Worm (Caenorhabditis elegans): ENCODE results near the gene imp-3.

Gene imp-3

ce11 chrIV:7789521-7789949, at the start of gene imp-3 (continued):
- TF ChIP-seq mel-28 (tag; optimal IDR thresholded peaks at IDR 0.05; ENCODE audit: borderline replicate concordance) (no peak), F39B2.1 (GFP tag; IDR thresholded peaks at IDR 0.05) (peak; percentile 61; the same call in 1 of the 2 replicates), hmg-1.2 (GFP tag; IDR thresholded peaks at IDR 0.05) (no peak; the same call in 1 of the 2 replicates), nhr-80 (tag; optimal IDR thresholded peaks at IDR 0.05) (peak; percentile 22), chd-7 (tag; optimal IDR thresholded peaks at IDR 0.05) (peak; percentile 75), B0019.2 (GFP tag; conservative IDR thresholded peaks at IDR 0.05) (no peak), attf-6 (GFP tag; IDR thresholded peaks at IDR 0.05) (no peak; the same call in 1 of the 2 replicates), ceh-27 (GFP tag; optimal IDR thresholded peaks at IDR 0.05) (peak; percentile 7), B0035.1 (tag; optimal IDR thresholded peaks at IDR 0.05) (no peak), F37B4.10 (GFP tag; IDR thresholded peaks at IDR 0.05) (no peak), madf-10 (tag; optimal IDR thresholded peaks at IDR 0.05) (peak; percentile 45), dpl-1 (GFP tag; optimal IDR thresholded peaks at IDR 0.05) (no peak), him-1 (tag; optimal IDR thresholded peaks at IDR 0.05) (no peak), Y79H2A.3 (GFP tag; conservative IDR thresholded peaks at IDR 0.05) (peak; percentile 81), sdz-38 (tag; optimal IDR thresholded peaks at IDR 0.05) (no peak), Y53G8AR.9 (GFP tag; conservative IDR thresholded peaks at IDR 0.05) (peak; percentile 95), let-607 (tag; optimal IDR thresholded peaks at IDR 0.05) (peak; percentile 19 to 24), tbx-9 (tag; optimal IDR thresholded peaks at IDR 0.05; ENCODE audit: borderline replicate concordance) (peak; percentile 64), F55B11.4 (tag; optimal IDR thresholded peaks at IDR 0.05; ENCODE audit: borderline replicate concordance, insufficient read depth) (no peak), hlh-26 (GFP tag; conservative IDR thresholded peaks at IDR 0.05) (no peak), snpc-1.3 (tag; optimal IDR thresholded peaks at IDR 0.05; ENCODE audit: insufficient read depth) (peak; percentile 11), pha-4 (tag; optimal IDR thresholded peaks at IDR 0.05) (peak; percentile 71), let-526 (GFP tag; IDR thresholded peaks at IDR 0.05) (no peak), repo-1 (tag; optimal IDR thresholded peaks at IDR 0.05) (peak; percentile 56), K12H6.12 (tag; optimal IDR thresholded peaks at IDR 0.05) (peak; percentile 51), ets-4 (GFP tag; optimal IDR thresholded peaks at IDR 0.05) (no peak), K11D2.4 (GFP tag; IDR thresholded peaks at IDR 0.05) (peak; percentile 61), nhr-27 (tag; optimal IDR thresholded peaks at IDR 0.05) (no peak), C17E4.6 (GFP tag; IDR thresholded peaks at IDR 0.05) (peak; percentile 54; the same call in 1 of the 2 replicates), egl-18 (GFP tag; IDR thresholded peaks at IDR 0.05) (no peak)

- TF ChIP-seq B0035.1 (tag; optimal IDR thresholded peaks at IDR 0.05) (no peak), egl-44 (GFP tag; IDR thresholded peaks at IDR 0.05) (no peak), F23B12.7 (tag; optimal IDR thresholded peaks at IDR 0.05; ENCODE audit: insufficient read depth) (no peak), hrde-1 (tag; optimal IDR thresholded peaks at IDR 0.05; ENCODE audit: borderline replicate concordance) (no peak), bed-1 (GFP tag; IDR thresholded peaks at IDR 0.05) (no peak), Y67H2A.10 (GFP tag; conservative IDR thresholded peaks at IDR 0.05) (no peak), rcor-1 (GFP tag; IDR thresholded peaks at IDR 0.05) (no peak), snpc-1.1 (tag; optimal IDR thresholded peaks at IDR 0.05; ENCODE audit: insufficient read depth) (no peak), rpc-1 (optimal IDR thresholded peaks at IDR 0.05) (no peak), rpc-1 (tag; optimal IDR thresholded peaks at IDR 0.05) (no peak), mcd-1 (GFP tag; IDR thresholded peaks at IDR 0.05) (no peak), nhr-120 (GFP tag; IDR thresholded peaks at IDR 0.05) (no peak), ztf-22 (GFP tag; optimal IDR thresholded peaks at IDR 0.05) (no peak), snpc-1.3 (tag; optimal IDR thresholded peaks at IDR 0.05; ENCODE audit: insufficient read depth) (no peak)
Observed at ce11 chrIV:7838426-7838825, 49.0 kb upstream of the imp-3 start, which contains the start of gene C06A6.7. TSS of gene C06A6.7 (minus strand) at chrIV:7838526.
